Worm (Caenorhabditis elegans) whole organism, late embryonic: ENCODE results near the gene T06F4.1.

Source experiments
- ceh-30 ChIP-seq: fragments of 150-350 bp; optimal IDR thresholded peaks from 2 replicates; lab custom pipeline; 2014; ENCODE audit warnings: missing biosample characterization, missing genetic modification characterization
- dmd-4 ChIP-seq: sonication (generic microtip); optimal IDR thresholded peaks from 2 replicates; lab custom pipeline; 2016; ENCODE audit warnings: borderline replicate concordance, missing genetic modification characterization, missing compliant biosample characterization
- elt-4 ChIP-seq: sonication (generic microtip); optimal IDR thresholded peaks from 2 replicates; lab custom pipeline; 2016; ENCODE audit warnings: missing genetic modification characterization, missing compliant biosample characterization
- fkh-10 ChIP-seq: fragments of 150-350 bp; optimal IDR thresholded peaks from 2 replicates; lab custom pipeline; 2014; ENCODE audit warnings: missing biosample characterization, missing genetic modification reagents, missing genetic modification characterization
- fkh-6 ChIP-seq: sonication (generic microtip); optimal IDR thresholded peaks from 2 replicates; lab custom pipeline; 2016; ENCODE audit warnings: missing genetic modification characterization, missing compliant biosample characterization
- pag-3 ChIP-seq: sonication (generic microtip); optimal IDR thresholded peaks from 2 replicates; lab custom pipeline; 2016; ENCODE audit warnings: missing compliant biosample characterization, missing genetic modification characterization, borderline replicate concordance
- pat-9 ChIP-seq: fragments of 200-800 bp; sonication (Bioruptor generic); optimal IDR thresholded peaks from 2 replicates; lab custom pipeline; 2018; ENCODE audit warnings: mild to moderate bottlenecking, missing genetic modification characterization, moderate library complexity, missing compliant biosample characterization
- pqm-1 ChIP-seq: sonication (generic microtip); optimal IDR thresholded peaks from 2 replicates; lab custom pipeline; 2016; ENCODE audit warnings: missing genetic modification characterization, missing compliant biosample characterization
- sox-2 ChIP-seq: fragments of 200-800 bp; sonication (Bioruptor generic); IDR thresholded peaks from 2 replicates; pipeline ENCODE4 v1.3.6; 2022; ENCODE audit warnings: missing genetic modification reagents, missing genetic modification characterization, missing compliant biosample characterization
- syd-9 ChIP-seq: sonication (generic microtip); optimal IDR thresholded peaks from 2 replicates; lab custom pipeline; 2016; ENCODE audit warnings: mild to moderate bottlenecking, missing genetic modification characterization, moderate library complexity, missing compliant biosample characterization
- tbx-2 ChIP-seq: sonication (generic microtip); optimal IDR thresholded peaks from 2 replicates; lab custom pipeline; 2016; ENCODE audit warnings: missing genetic modification characterization, missing compliant biosample characterization
- unc-42 ChIP-seq: sonication (generic microtip); optimal IDR thresholded peaks from 2 replicates; lab custom pipeline; 2016; ENCODE audit warnings: missing genotype, missing genetic modification characterization, missing compliant biosample characterization

DNA sequence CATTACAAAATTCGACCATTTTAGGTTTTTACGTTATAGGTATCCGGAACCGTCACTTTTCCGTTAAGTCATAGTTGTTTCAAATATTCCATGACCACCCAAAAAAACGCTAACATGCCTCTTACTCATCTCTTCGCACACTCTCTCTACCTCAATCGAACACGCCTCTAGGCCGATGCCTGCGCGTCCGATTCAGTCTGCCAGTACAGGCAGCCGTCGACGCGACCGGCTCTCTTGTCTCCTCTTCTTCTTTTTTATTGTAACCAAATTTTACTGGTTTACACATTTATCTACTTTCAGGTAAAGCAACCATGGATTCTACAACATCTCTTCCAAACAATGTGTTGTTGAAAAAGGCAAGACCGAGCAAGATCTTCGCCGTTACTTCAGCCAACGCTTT is 67.2 kb downstream of the T06F4.1 start, which contains the start of gene mop-25.1:
- TF ChIP-seq fkh-6 (tag; lab: Kevin White, UChicago) (no peak), elt-4 (tag; lab: Kevin White, UChicago) (no peak), pag-3 (tag; lab: Kevin White, UChicago) (no peak), tbx-2 (tag; lab: Kevin White, UChicago) (no peak), pqm-1 (tag; lab: Kevin White, UChicago) (no peak), dmd-4 (tag; lab: Kevin White, UChicago) (no peak), pat-9 (no peak), unc-42 (no peak), fkh-10 (GFP tag; lab: Kevin White, UChicago) (no peak), syd-9 (tag; lab: Kevin White, UChicago) (no peak), ceh-30 (no peak), sox-2 (GFP tag; lab: Robert Waterston, UW) (no peak)
